Worm (Caenorhabditis elegans): Measurements from ENCODE around the gene C44H4.8.
A peak's percentile ranks its signal among the peaks of the same experiment; 100 is the strongest.

Gene C44H4.8

DNA sequence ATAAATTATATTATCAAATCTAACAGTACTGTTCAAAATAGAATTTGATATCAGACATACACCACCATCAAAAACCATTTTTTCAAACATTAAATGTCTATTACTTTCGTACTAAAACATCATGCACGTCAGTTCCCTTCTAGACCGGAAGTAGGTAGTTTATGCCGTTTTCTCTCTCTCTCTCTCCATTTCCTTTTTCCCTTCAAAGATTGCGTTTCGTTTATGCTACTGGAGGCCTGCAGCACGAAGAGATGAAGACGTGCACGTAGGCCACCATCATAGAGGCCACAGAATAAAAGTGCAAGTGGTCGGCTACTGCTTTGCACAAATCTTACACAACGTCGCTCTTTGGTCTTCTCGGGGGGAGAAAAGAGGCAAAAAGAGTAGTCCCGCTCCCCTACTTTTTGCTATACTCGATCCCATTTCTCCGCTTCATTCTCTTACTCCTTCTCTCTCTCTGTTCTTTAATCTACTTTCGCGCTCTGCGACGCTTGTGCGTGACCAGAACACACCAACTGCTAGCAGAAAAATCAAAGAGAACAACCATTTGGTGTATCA, 33.4 kb upstream of the C44H4.8 start:
- TF ChIP-seq ama-1 (optimal IDR thresholded peaks at IDR 0.05) (no peak), egl-27 (tag; optimal IDR thresholded peaks at IDR 0.05) (peak in 1 of 2 experiments; percentile 8), alr-1 (tag; optimal IDR thresholded peaks at IDR 0.05; ENCODE audit: borderline replicate concordance) (no peak), nhr-76 (tag; optimal IDR thresholded peaks at IDR 0.05) (no peak), unc-86 (tag; optimal IDR thresholded peaks at IDR 0.05) (peak; percentile 61), isw-1 (GFP tag; IDR thresholded peaks at IDR 0.05) (peak; percentile 32), C04F5.9 (tag; optimal IDR thresholded peaks at IDR 0.05) (no peak), ceh-8 (GFP tag; optimal IDR thresholded peaks at IDR 0.05) (no peak), unc-30 (tag; optimal IDR thresholded peaks at IDR 0.05) (no peak), unc-62 (GFP tag; optimal IDR thresholded peaks at IDR 0.05) (no peak), nhr-28 (tag; optimal IDR thresholded peaks at IDR 0.05) (no peak), sup-37 (GFP tag; optimal IDR thresholded peaks at IDR 0.05) (no peak), fos-1 (tag; optimal IDR thresholded peaks at IDR 0.05) (peak; percentile 45), lin-14 (GFP tag; optimal IDR thresholded peaks at IDR 0.05) (peak; percentile 97), mep-1 (tag; optimal IDR thresholded peaks at IDR 0.05) (peak; percentile 44), jun-1 (tag; optimal IDR thresholded peaks at IDR 0.05) (no peak), nhr-20 (tag; optimal IDR thresholded peaks at IDR 0.05) (peak; percentile 80), nhr-11 (tag; optimal IDR thresholded peaks at IDR 0.05) (no peak), efl-1 (optimal IDR thresholded peaks at IDR 0.05) (peak in 1 of 2 experiments; percentile 22), efl-1 (GFP tag; optimal IDR thresholded peaks at IDR 0.05 in 1 of 2) (no peak), fkh-4 (tag; optimal IDR thresholded peaks at IDR 0.05; ENCODE audit: borderline replicate concordance) (no peak), lsy-2 (tag; optimal IDR thresholded peaks at IDR 0.05) (peak; percentile 23 to 75), zip-4 (GFP tag; optimal IDR thresholded peaks at IDR 0.05) (no peak), unc-98 (GFP tag; IDR thresholded peaks at IDR 0.05) (0 out of 2 replicates have a peak, but pooled peaks have one; percentile 37), fkh-8 (tag; optimal IDR thresholded peaks at IDR 0.05) (peak; percentile 83), dsc-1 (tag; optimal IDR thresholded peaks at IDR 0.05) (peak; percentile 38), irx-1 (tag; optimal IDR thresholded peaks at IDR 0.05) (peak; percentile 7), elt-3 (tag; optimal IDR thresholded peaks at IDR 0.05) (peak in 4 of 6 experiments; percentile 1 to 51 (median 41)), skn-1 (tag; optimal IDR thresholded peaks at IDR 0.05) (no peak), nhr-84 (tag; optimal IDR thresholded peaks at IDR 0.05) (no peak), tbx-2 (tag; optimal IDR thresholded peaks at IDR 0.05) (peak; percentile 85), snpc-4 (tag; optimal IDR thresholded peaks at IDR 0.05) (no peak), ceh-63 (GFP tag; optimal IDR thresholded peaks at IDR 0.05) (no peak), vab-15 (tag; optimal IDR thresholded peaks at IDR 0.05) (no peak), snu-23 (GFP tag; optimal IDR thresholded peaks at IDR 0.05) (peak; percentile 68), sptf-1 (tag; optimal IDR thresholded peaks at IDR 0.05) (no peak), ceh-90 (tag; optimal IDR thresholded peaks at IDR 0.05) (no peak), lin-13 (GFP tag; optimal IDR thresholded peaks at IDR 0.05) (no peak), mef-2 (tag; optimal IDR thresholded peaks at IDR 0.05) (no peak), tlp-1 (tag; optimal IDR thresholded peaks at IDR 0.05) (no peak), efl-3 (GFP tag; optimal IDR thresholded peaks at IDR 0.05) (no peak), hlh-4 (tag; optimal IDR thresholded peaks at IDR 0.05) (no peak), nhr-90 (tag; optimal IDR thresholded peaks at IDR 0.05; ENCODE audit: poor library complexity) (peak; percentile 22), lir-3 (tag; optimal IDR thresholded peaks at IDR 0.05; ENCODE audit: poor library complexity) (peak; percentile 15), nhr-47 (tag; optimal IDR thresholded peaks at IDR 0.05) (peak; percentile 76), ceh-82 (tag; optimal IDR thresholded peaks at IDR 0.05) (peak in 1 of 3 experiments; percentile 45), Y116A8C.19 (tag; optimal IDR thresholded peaks at IDR 0.05; ENCODE audit: borderline replicate concordance) (no peak), ceh-88 (GFP tag; IDR thresholded peaks at IDR 0.05) (no peak), nhr-19 (GFP tag; conservative IDR thresholded peaks at IDR 0.05) (peak; percentile 75), unc-130 (tag; optimal IDR thresholded peaks at IDR 0.05) (peak; percentile 51), ztf-11 (tag; optimal IDR thresholded peaks at IDR 0.05) (no peak), C34B4.2 (tag; optimal IDR thresholded peaks at IDR 0.05) (no peak), nhr-12 (tag; optimal IDR thresholded peaks at IDR 0.05) (no peak)

Measured in whole organism, L1 larva.